In genomic region chrII:10657632-10658108, ce11 we compare ENCODE assay signal across 7 worm cellular contexts.
TF ChIP-seq lines count a peak whose summit lies in the region.

TSS of gene lact-3 (minus strand) at chrII:10657682.

TF ChIP-seq in whole organism, L1 larva, 84 proteins besides CTCF, POLR2A, EP300 and RAD21 (continues in another document):
- TF ChIP-seq snu-23 (GFP tag; optimal IDR thresholded peaks at IDR 0.05; lab: Kevin White, UChicago) (no peak), grh-1 (GFP tag; IDR thresholded peaks at IDR 0.05; lab: Robert Waterston, UW) (peak; percentile 36; the same call in 1 of the 2 replicates), nhr-90 (tag; optimal IDR thresholded peaks at IDR 0.05; lab: Kevin White, UChicago; ENCODE audit: poor library complexity) (no peak), unc-130 (tag; optimal IDR thresholded peaks at IDR 0.05; lab: Kevin White, UChicago) (no peak), efl-3 (GFP tag; optimal IDR thresholded peaks at IDR 0.05; lab: Kevin White, UChicago) (no peak), lin-35 (GFP tag; optimal IDR thresholded peaks at IDR 0.05; lab: Kevin White, UChicago) (peak in 1 of 2 experiments; percentile 6), efl-1 (optimal IDR thresholded peaks at IDR 0.05; lab: Kevin White, UChicago) (peak in 1 of 2 experiments; percentile 12), efl-1 (GFP tag; optimal IDR thresholded peaks at IDR 0.05 in 1 of 2; lab: Kevin White, UChicago) (no peak), dpl-1 (GFP tag; optimal IDR thresholded peaks at IDR 0.05; lab: Kevin White, UChicago) (no peak), nhr-71 (tag; optimal IDR thresholded peaks at IDR 0.05; lab: Kevin White, UChicago) (peak; percentile 1), nhr-19 (GFP tag; conservative IDR thresholded peaks at IDR 0.05; lab: Robert Waterston, UW) (0 out of 2 replicates have a peak, but pooled peaks have one; percentile 7), lin-14 (GFP tag; optimal IDR thresholded peaks at IDR 0.05; lab: Kevin White, UChicago) (peak; percentile 15)

TF ChIP-seq in whole organism, L2 larva, 48 proteins besides CTCF, POLR2A, EP300 and RAD21 (continues in another document):
- peak; percentile 42 for TF ChIP-seq fos-1 (tag; optimal IDR thresholded peaks at IDR 0.05; lab: Kevin White, UChicago)
- peak; percentile 31 for TF ChIP-seq crh-2 (tag; optimal IDR thresholded peaks at IDR 0.05; lab: Kevin White, UChicago)
- peak; percentile 0 for TF ChIP-seq nhr-129 (tag; optimal IDR thresholded peaks at IDR 0.05; lab: Kevin White, UChicago)
- no peak for TF ChIP-seq mab-5 (tag; optimal IDR thresholded peaks at IDR 0.05; lab: Kevin White, UChicago)
- TF ChIP-seq F13H6.1 (tag; optimal IDR thresholded peaks at IDR 0.05; lab: Kevin White, UChicago): peak; percentile 32
- TF ChIP-seq C34F6.9 (tag; optimal IDR thresholded peaks at IDR 0.05; lab: Kevin White, UChicago): no peak
- TF ChIP-seq nhr-6 (tag; optimal IDR thresholded peaks at IDR 0.05; lab: Kevin White, UChicago): no peak
- no peak for TF ChIP-seq dmd-4 (tag; optimal IDR thresholded peaks at IDR 0.05; lab: Kevin White, UChicago)
- TF ChIP-seq nhr-77 (tag; optimal IDR thresholded peaks at IDR 0.05; lab: Kevin White, UChicago): no peak
- no peak for TF ChIP-seq aly-2 (tag; optimal IDR thresholded peaks at IDR 0.05; lab: Kevin White, UChicago)
- TF ChIP-seq nhr-21 (tag; optimal IDR thresholded peaks at IDR 0.05; lab: Kevin White, UChicago): no peak
- TF ChIP-seq unc-55 (GFP tag; optimal IDR thresholded peaks at IDR 0.05; lab: Kevin White, UChicago): no peak
- TF ChIP-seq mdl-1 (tag; optimal IDR thresholded peaks at IDR 0.05; lab: Kevin White, UChicago): no peak
- TF ChIP-seq blmp-1 (tag; optimal IDR thresholded peaks at IDR 0.05; lab: Kevin White, UChicago; ENCODE audit: insufficient read depth): no peak

TF ChIP-seq in whole organism, L3 larva, 47 proteins besides CTCF, POLR2A, EP300 and RAD21:
- TF ChIP-seq sea-2 (GFP tag; optimal IDR thresholded peaks at IDR 0.05; lab: Kevin White, UChicago) (no peak), ZK546.5 (tag; optimal IDR thresholded peaks at IDR 0.05; lab: Kevin White, UChicago) (no peak), nhr-25 (tag; optimal IDR thresholded peaks at IDR 0.05; lab: Kevin White, UChicago) (peak; percentile 42), ama-1 (optimal IDR thresholded peaks at IDR 0.05; lab: Kevin White, UChicago) (peak; percentile 48), nhr-23 (tag; optimal IDR thresholded peaks at IDR 0.05; lab: Kevin White, UChicago) (peak; percentile 69), jun-1 (tag; optimal IDR thresholded peaks at IDR 0.05; lab: Kevin White, UChicago) (peak; percentile 25), aly-2 (tag; optimal IDR thresholded peaks at IDR 0.05; lab: Kevin White, UChicago) (peak; percentile 29), elt-2 (tag; optimal IDR thresholded peaks at IDR 0.05; lab: Kevin White, UChicago) (peak; percentile 70)

TF ChIP-seq in whole organism, L4 larva, 104 proteins besides CTCF, POLR2A, EP300 and RAD21 (continues in another document):
- TF ChIP-seq lir-3 (tag; optimal IDR thresholded peaks at IDR 0.05; lab: Kevin White, UChicago): no peak
- no peak for TF ChIP-seq rbr-2 (tag; optimal IDR thresholded peaks at IDR 0.05; lab: Kevin White, UChicago)
- TF ChIP-seq sdz-12 (GFP tag; optimal IDR thresholded peaks at IDR 0.05; lab: Kevin White, UChicago): no peak
- no peak for TF ChIP-seq F49E8.2 (tag; optimal IDR thresholded peaks at IDR 0.05; lab: Kevin White, UChicago; ENCODE audit: borderline replicate concordance)
- no peak for TF ChIP-seq skn-1 (tag; optimal IDR thresholded peaks at IDR 0.05; lab: Kevin White, UChicago)
- no peak for TF ChIP-seq zip-2 (tag; optimal IDR thresholded peaks at IDR 0.05; lab: Kevin White, UChicago)
- peak; percentile 65 for TF ChIP-seq nhr-28 (tag; optimal IDR thresholded peaks at IDR 0.05; lab: Kevin White, UChicago)
- TF ChIP-seq fos-1 (tag; optimal IDR thresholded peaks at IDR 0.05; lab: Kevin White, UChicago): no peak
- no peak for TF ChIP-seq fkh-10 (GFP tag; optimal IDR thresholded peaks at IDR 0.05; lab: Kevin White, UChicago)
- no peak for TF ChIP-seq ZK546.5 (tag; optimal IDR thresholded peaks at IDR 0.05; lab: Kevin White, UChicago)
- no peak for TF ChIP-seq ztf-7 (tag; optimal IDR thresholded peaks at IDR 0.05; lab: Kevin White, UChicago)
- TF ChIP-seq nhr-77 (tag; optimal IDR thresholded peaks at IDR 0.05; lab: Kevin White, UChicago): no peak
- TF ChIP-seq ztf-11 (tag; optimal IDR thresholded peaks at IDR 0.05; lab: Kevin White, UChicago): no peak
- no peak for TF ChIP-seq ZK337.2 (GFP tag; IDR thresholded peaks at IDR 0.05; lab: Robert Waterston, UW)
- TF ChIP-seq dmd-8 (GFP tag; IDR thresholded peaks at IDR 0.05; lab: Robert Waterston, UW): no peak
- TF ChIP-seq mxl-3 (GFP tag; optimal IDR thresholded peaks at IDR 0.05; lab: Kevin White, UChicago): peak; percentile 25

TF ChIP-seq in whole organism, early embryonic, 17 proteins besides CTCF, POLR2A, EP300 and RAD21:
- TF ChIP-seq sea-1 (GFP tag; conservative IDR thresholded peaks at IDR 0.05; lab: Robert Waterston, UW) (0 out of 2 replicates have a peak, but pooled peaks have one; percentile 9), B0310.2 (tag; optimal IDR thresholded peaks at IDR 0.05; lab: Kevin White, UChicago) (no peak)

TF ChIP-seq in whole organism, late embryonic, 69 proteins besides CTCF, POLR2A, EP300 and RAD21:
- TF ChIP-seq pros-1 (tag; optimal IDR thresholded peaks at IDR 0.05; lab: Kevin White, UChicago) (no peak), elt-2 (tag; optimal IDR thresholded peaks at IDR 0.05; lab: Kevin White, UChicago) (peak; percentile 31), ceh-2 (tag; optimal IDR thresholded peaks at IDR 0.05; lab: Kevin White, UChicago) (no peak)

TF ChIP-seq in whole organism, young adult, 124 proteins besides CTCF, POLR2A, EP300 and RAD21 (continues in another document):
- TF ChIP-seq snpc-1.3 (tag; optimal IDR thresholded peaks at IDR 0.05; lab: Kevin White, UChicago; ENCODE audit: insufficient read depth) (no peak), egrh-3 (GFP tag; IDR thresholded peaks at IDR 0.05; lab: Robert Waterston, UW) (no peak), mxl-1 (tag; optimal IDR thresholded peaks at IDR 0.05; lab: Kevin White, UChicago) (no peak), tbx-9 (tag; optimal IDR thresholded peaks at IDR 0.05; lab: Kevin White, UChicago; ENCODE audit: borderline replicate concordance) (no peak), snpc-1.1 (tag; optimal IDR thresholded peaks at IDR 0.05; lab: Kevin White, UChicago; ENCODE audit: insufficient read depth) (no peak), F33H1.4 (GFP tag; IDR thresholded peaks at IDR 0.05; lab: Robert Waterston, UW) (peak; percentile 31), xnd-1 (tag; optimal IDR thresholded peaks at IDR 0.05; lab: Kevin White, UChicago) (peak; percentile 37), egl-18 (GFP tag; IDR thresholded peaks at IDR 0.05; lab: Robert Waterston, UW) (no peak), B0261.1 (tag; optimal IDR thresholded peaks at IDR 0.05; lab: Kevin White, UChicago) (no peak), lin-54 (GFP tag; optimal IDR thresholded peaks at IDR 0.05; lab: Kevin White, UChicago) (peak; percentile 52), let-607 (tag; optimal IDR thresholded peaks at IDR 0.05; lab: Kevin White, UChicago) (no peak), hlh-12 (tag; optimal IDR thresholded peaks at IDR 0.05; lab: Kevin White, UChicago) (no peak), akir-1 (GFP tag; optimal IDR thresholded peaks at IDR 0.05; lab: Kevin White, UChicago) (no peak), sea-2 (GFP tag; IDR thresholded peaks at IDR 0.05; lab: Robert Waterston, UW) (no peak), B0336.3 (GFP tag; IDR thresholded peaks at IDR 0.05; lab: Robert Waterston, UW) (peak; percentile 90), F39B2.1 (GFP tag; IDR thresholded peaks at IDR 0.05; lab: Robert Waterston, UW) (no peak), let-526 (GFP tag; IDR thresholded peaks at IDR 0.05; lab: Robert Waterston, UW) (no peak), madf-10 (tag; optimal IDR thresholded peaks at IDR 0.05; lab: Kevin White, UChicago) (no peak), rpc-1 (optimal IDR thresholded peaks at IDR 0.05; lab: Kevin White, UChicago) (no peak), rpc-1 (tag; optimal IDR thresholded peaks at IDR 0.05; lab: Kevin White, UChicago) (no peak), nhr-179 (tag; optimal IDR thresholded peaks at IDR 0.05; lab: Kevin White, UChicago) (no peak), ZK185.1 (tag; optimal IDR thresholded peaks at IDR 0.05; lab: Kevin White, UChicago; ENCODE audit: poor library complexity, severe bottlenecking) (no peak), ztf-22 (GFP tag; optimal IDR thresholded peaks at IDR 0.05; lab: Kevin White, UChicago) (no peak), Y95B8A.8 (GFP tag; IDR thresholded peaks at IDR 0.05; lab: Robert Waterston, UW) (0 out of 2 replicates have a peak, but pooled peaks have one; percentile 41), ceh-91 (GFP tag; IDR thresholded peaks at IDR 0.05; lab: Robert Waterston, UW) (0 out of 2 replicates have a peak, but pooled peaks have one; percentile 16), mes-4 (tag; optimal IDR thresholded peaks at IDR 0.05; lab: Kevin White, UChicago) (no peak), dox-1 (GFP tag; IDR thresholded peaks at IDR 0.05; lab: Robert Waterston, UW) (no peak), T26A5.8 (tag; optimal IDR thresholded peaks at IDR 0.05; lab: Kevin White, UChicago) (no peak), ztf-28 (GFP tag; IDR thresholded peaks at IDR 0.05; lab: Robert Waterston, UW) (no peak), T07F8.4 (tag; optimal IDR thresholded peaks at IDR 0.05; lab: Kevin White, UChicago) (no peak), aptf-3 (GFP tag; IDR thresholded peaks at IDR 0.05; lab: Robert Waterston, UW) (no peak), nhr-27 (tag; optimal IDR thresholded peaks at IDR 0.05; lab: Kevin White, UChicago) (no peak), K11D2.4 (GFP tag; IDR thresholded peaks at IDR 0.05; lab: Robert Waterston, UW) (no peak), hsf-1 (GFP tag; IDR thresholded peaks at IDR 0.05; lab: Robert Waterston, UW) (peak; percentile 68), ztf-26 (tag; optimal IDR thresholded peaks at IDR 0.05; lab: Kevin White, UChicago) (no peak), hmg-1.2 (GFP tag; IDR thresholded peaks at IDR 0.05; lab: Robert Waterston, UW) (peak; percentile 49), ztf-25 (GFP tag; IDR thresholded peaks at IDR 0.05; lab: Robert Waterston, UW) (no peak), madf-6 (GFP tag; IDR thresholded peaks at IDR 0.05; lab: Robert Waterston, UW) (peak; percentile 65), tbp1 (GFP tag; optimal IDR thresholded peaks at IDR 0.05; lab: Kevin White, UChicago) (peak; percentile 35), nfya-1 (tag; optimal IDR thresholded peaks at IDR 0.05; lab: Kevin White, UChicago; ENCODE audit: borderline replicate concordance, insufficient read depth) (no peak), lir-1 (GFP tag; conservative IDR thresholded peaks at IDR 0.05; lab: Robert Waterston, UW) (no peak), hmg-20 (GFP tag; IDR thresholded peaks at IDR 0.05; lab: Robert Waterston, UW) (no peak), cebp-2 (GFP tag; IDR thresholded peaks at IDR 0.05; lab: Robert Waterston, UW) (0 out of 2 replicates have a peak, but pooled peaks have one; percentile 72)
